Fruit fly (Drosophila melanogaster): ENCODE results near the gene frc.

Gene frc

dm6 chr3L:17447881-17448280 lies 14.9 kb upstream of the frc start:
- no peak for TF ChIP-seq h (optimal IDR thresholded peaks at IDR 0.05)
- no peak for TF ChIP-seq psq (optimal IDR thresholded peaks at IDR 0.05)
- TF ChIP-seq ttk (optimal IDR thresholded peaks at IDR 0.05) = no peak
- no peak for TF ChIP-seq Sin3A (optimal IDR thresholded peaks at IDR 0.05)
- no peak for TF ChIP-seq Myc (optimal IDR thresholded peaks at IDR 0.05)
- TF ChIP-seq insv (optimal IDR thresholded peaks at IDR 0.05) = no peak

dm6 chr3L:17445629-17446431 lies 12.8 kb upstream of the frc start:
- TF ChIP-seq Sin3A (optimal IDR thresholded peaks at IDR 0.05) (no peak), psq (optimal IDR thresholded peaks at IDR 0.05) (no peak), insv (optimal IDR thresholded peaks at IDR 0.05) (no peak), h (optimal IDR thresholded peaks at IDR 0.05) (no peak), ttk (optimal IDR thresholded peaks at IDR 0.05) (no peak), Myc (optimal IDR thresholded peaks at IDR 0.05) (no peak)

- TF ChIP-seq h (optimal IDR thresholded peaks at IDR 0.05) (no peak), insv (optimal IDR thresholded peaks at IDR 0.05) (no peak), Sin3A (optimal IDR thresholded peaks at IDR 0.05) (no peak), psq (optimal IDR thresholded peaks at IDR 0.05) (no peak), Myc (optimal IDR thresholded peaks at IDR 0.05) (no peak), ttk (optimal IDR thresholded peaks at IDR 0.05) (no peak)
These were observed 11.6 kb upstream of the frc start for dm6 chr3L:17444569-17444968.

- no peak for TF ChIP-seq ttk (optimal IDR thresholded peaks at IDR 0.05)
- no peak for TF ChIP-seq psq (optimal IDR thresholded peaks at IDR 0.05)
- TF ChIP-seq h (optimal IDR thresholded peaks at IDR 0.05) = no peak
- TF ChIP-seq Sin3A (optimal IDR thresholded peaks at IDR 0.05) = no peak
- no peak for TF ChIP-seq Myc (optimal IDR thresholded peaks at IDR 0.05)
- TF ChIP-seq insv (optimal IDR thresholded peaks at IDR 0.05) = no peak
These were observed 8.6 kb upstream of the frc start for dm6 chr3L:17441602-17442001.

- TF ChIP-seq h (optimal IDR thresholded peaks at IDR 0.05) (no peak), Myc (optimal IDR thresholded peaks at IDR 0.05) (no peak), psq (optimal IDR thresholded peaks at IDR 0.05) (no peak), ttk (optimal IDR thresholded peaks at IDR 0.05) (no peak), Sin3A (optimal IDR thresholded peaks at IDR 0.05) (no peak), insv (optimal IDR thresholded peaks at IDR 0.05) (no peak)
These were observed 6.0 kb upstream of the frc start, which contains the start of gene CG18265 for dm6 chr3L:17438872-17439495. Gene CG18265, plus strand, starts transcription at chr3L:17439401.

- TF ChIP-seq ttk (optimal IDR thresholded peaks at IDR 0.05) (no peak), psq (optimal IDR thresholded peaks at IDR 0.05) (no peak), h (optimal IDR thresholded peaks at IDR 0.05) (no peak), Myc (optimal IDR thresholded peaks at IDR 0.05) (no peak), insv (optimal IDR thresholded peaks at IDR 0.05) (no peak), Sin3A (optimal IDR thresholded peaks at IDR 0.05) (no peak)
These were observed 3.3 kb upstream of the frc start, which contains the start of gene CG12229 for dm6 chr3L:17436331-17436730. Gene CG12229, minus strand, starts transcription at chr3L:17436431.

- TF ChIP-seq h (optimal IDR thresholded peaks at IDR 0.05) = no peak
- no peak for TF ChIP-seq insv (optimal IDR thresholded peaks at IDR 0.05)
- TF ChIP-seq Sin3A (optimal IDR thresholded peaks at IDR 0.05) = no peak
- TF ChIP-seq Myc (optimal IDR thresholded peaks at IDR 0.05) = no peak
- no peak for TF ChIP-seq ttk (optimal IDR thresholded peaks at IDR 0.05)
- TF ChIP-seq psq (optimal IDR thresholded peaks at IDR 0.05) = no peak
These were observed 565 bp upstream of the frc start, which contains the start of the genes Coq4 and CG32176 for dm6 chr3L:17433555-17433954. Gene Coq4, minus strand, starts transcription at chr3L:17433621. Gene CG32176, plus strand, starts transcription at chr3L:17433868.

dm6 chr3L:17430957-17431585 lies 1.9 kb downstream of the frc start:
- TF ChIP-seq Myc (optimal IDR thresholded peaks at IDR 0.05) (no peak), ttk (optimal IDR thresholded peaks at IDR 0.05) (no peak)

dm6 chr3L:17430390-17430789 lies 2.6 kb downstream of the frc start:
- TF ChIP-seq h (optimal IDR thresholded peaks at IDR 0.05) = no peak
- no peak for TF ChIP-seq insv (optimal IDR thresholded peaks at IDR 0.05)
- TF ChIP-seq ttk (optimal IDR thresholded peaks at IDR 0.05) = no peak
- TF ChIP-seq Sin3A (optimal IDR thresholded peaks at IDR 0.05) = no peak

dm6 chr3L:17428779-17429178 lies 4.2 kb downstream of the frc start, which contains the start of gene Gorab:
Gene Gorab, minus strand, starts transcription at chr3L:17428836.
- TF ChIP-seq insv (optimal IDR thresholded peaks at IDR 0.05) (no peak), ttk (optimal IDR thresholded peaks at IDR 0.05) (no peak), Sin3A (optimal IDR thresholded peaks at IDR 0.05) (no peak)

- TF ChIP-seq Myc (optimal IDR thresholded peaks at IDR 0.05) = no peak
- no peak for TF ChIP-seq ttk (optimal IDR thresholded peaks at IDR 0.05)
- TF ChIP-seq insv (optimal IDR thresholded peaks at IDR 0.05) = no peak
- no peak for TF ChIP-seq Sin3A (optimal IDR thresholded peaks at IDR 0.05)
- TF ChIP-seq h (optimal IDR thresholded peaks at IDR 0.05) = no peak
- no peak for TF ChIP-seq psq (optimal IDR thresholded peaks at IDR 0.05)
These were observed 6.0 kb downstream of the frc start, which contains the start of gene Polr3G for dm6 chr3L:17427013-17427412. Gene Polr3G, minus strand, starts transcription at chr3L:17427130.

- TF ChIP-seq Sin3A (optimal IDR thresholded peaks at IDR 0.05) (no peak), h (optimal IDR thresholded peaks at IDR 0.05) (no peak), Myc (optimal IDR thresholded peaks at IDR 0.05) (no peak), insv (optimal IDR thresholded peaks at IDR 0.05) (no peak), psq (optimal IDR thresholded peaks at IDR 0.05) (no peak), ttk (optimal IDR thresholded peaks at IDR 0.05) (no peak)
These were observed 7.8 kb downstream of the frc start, which contains the start of the genes Sec3 and COX7B for dm6 chr3L:17425132-17425713. Gene Sec3, minus strand, starts transcription at chr3L:17425217. Gene COX7B, plus strand, starts transcription at chr3L:17425477.
